Fruit fly (Drosophila melanogaster) whole organism, embryonic: ENCODE data around the gene NitFhit.
A peak's percentile ranks its signal among the peaks of the same experiment; 100 is the strongest.

Experiments used
- ATbp ChIP-seq: fragments of 200-800 bp; sonication (Bioruptor generic); optimal IDR thresholded peaks from 2 replicates; lab custom pipeline; 2017; ENCODE audit warnings: missing biosample characterization, mild to moderate bottlenecking, missing genetic modification characterization, missing genetic modification reagents
- CG10321 ChIP-seq: fragments of 200-800 bp; sonication (Bioruptor generic); IDR thresholded peaks from 2 replicates; pipeline ENCODE4 v1.3.6; 2022; ENCODE audit warnings: missing biosample characterization, missing genetic modification characterization
- CG10462 ChIP-seq: fragments of 200-800 bp; sonication (Bioruptor generic); optimal IDR thresholded peaks from 2 replicates; lab custom pipeline; 2016; ENCODE audit warnings: missing biosample characterization, missing genetic modification characterization
- CG10979 ChIP-seq: fragments of 200-800 bp; sonication (Bioruptor generic); optimal IDR thresholded peaks from 2 replicates; lab custom pipeline; 2018; ENCODE audit warnings: missing biosample characterization, mild to moderate bottlenecking, missing genetic modification characterization, moderate library complexity
- CG11695 ChIP-seq: fragments of 200-800 bp; sonication (Bioruptor generic); IDR thresholded peaks from 3 replicates; pipeline ENCODE4 v1.3.6; 2022; ENCODE audit warnings: missing biosample characterization, missing genetic modification characterization
- CG12299 ChIP-seq: fragments of 200-800 bp; sonication (Bioruptor generic); optimal IDR thresholded peaks from 2 replicates; lab custom pipeline; 2018; ENCODE audit warnings: missing biosample characterization, mild to moderate bottlenecking, missing genetic modification characterization
- CG12942 ChIP-seq: fragments of 200-800 bp; sonication (Bioruptor generic); optimal IDR thresholded peaks from 3 replicates; lab custom pipeline; 2016; ENCODE audit warnings: missing biosample characterization, missing genetic modification characterization
- CG14667 ChIP-seq: fragments of 200-800 bp; sonication (Bioruptor generic); IDR thresholded peaks from 2 replicates; pipeline ENCODE4 v1.3.6; 2022; ENCODE audit warnings: missing biosample characterization, missing genetic modification characterization
- CG1647 ChIP-seq: fragments of 200-800 bp; sonication (Bioruptor generic); optimal IDR thresholded peaks from 3 replicates; lab custom pipeline; 2016; ENCODE audit warnings: missing biosample characterization, missing genetic modification characterization
- CG17186 ChIP-seq: fragments of 200-800 bp; sonication (Bioruptor generic); optimal IDR thresholded peaks from 3 replicates; lab custom pipeline; 2017; ENCODE audit warnings: missing biosample characterization, missing genetic modification reagents, missing genetic modification characterization
- CG32772 ChIP-seq: fragments of 200-800 bp; sonication (Bioruptor generic); IDR thresholded peaks from 2 replicates; pipeline ENCODE4 v1.3.6; 2022; ENCODE audit warnings: missing biosample characterization, missing genetic modification characterization
- CG3847 ChIP-seq: fragments of 200-800 bp; sonication (Bioruptor generic); IDR thresholded peaks from 2 replicates; pipeline ENCODE4 v1.3.6; 2022; ENCODE audit warnings: missing biosample characterization, missing genetic modification characterization
- CG4404 ChIP-seq: fragments of 200-800 bp; sonication (Bioruptor generic); IDR thresholded peaks from 2 replicates; pipeline ENCODE4 v1.3.6; 2022; ENCODE audit warnings: missing biosample characterization, missing genetic modification characterization
- CG6254 ChIP-seq: fragments of 200-800 bp; sonication (Bioruptor generic); optimal IDR thresholded peaks from 3 replicates; lab custom pipeline; 2017; ENCODE audit warnings: mild to moderate bottlenecking, missing biosample characterization, missing genetic modification reagents, missing genetic modification characterization
- Camta ChIP-seq: fragments of 200-800 bp; sonication (Bioruptor generic); optimal IDR thresholded peaks from 2 replicates; lab custom pipeline; 2016; ENCODE audit warnings: missing biosample characterization, missing genetic modification characterization
- Dad ChIP-seq: fragments of 200-800 bp; sonication (Bioruptor generic); optimal IDR thresholded peaks from 3 replicates; lab custom pipeline; 2016; ENCODE audit warnings: missing biosample characterization, missing genetic modification characterization
- Drgx ChIP-seq: fragments of 200-800 bp; sonication (Bioruptor generic); IDR thresholded peaks from 2 replicates; pipeline ENCODE4 v1.3.6; 2022; ENCODE audit warnings: missing biosample characterization, missing genetic modification characterization
- Gug ChIP-seq: fragments of 200-800 bp; sonication (Bioruptor generic); IDR thresholded peaks from 4 replicates; pipeline ENCODE4 v1.3.6; 2022; ENCODE audit warnings: missing biosample characterization, missing genetic modification characterization
- HLH3B ChIP-seq: fragments of 200-800 bp; sonication (Bioruptor generic); IDR thresholded peaks from 2 replicates; pipeline ENCODE4 v1.3.6; 2022; ENCODE audit warnings: missing biosample characterization, missing genetic modification characterization
- Hmr ChIP-seq: fragments of 200-800 bp; sonication (Bioruptor generic); optimal IDR thresholded peaks from 3 replicates; lab custom pipeline; 2017; ENCODE audit warnings: mild to moderate bottlenecking, missing biosample characterization, missing genetic modification reagents, missing genetic modification characterization
- Hsf ChIP-seq: fragments of 200-800 bp; sonication (Bioruptor generic); optimal IDR thresholded peaks from 3 replicates; lab custom pipeline; 2016; ENCODE audit warnings: missing biosample characterization, missing genetic modification characterization
- MBD-R2 ChIP-seq: fragments of 200-800 bp; sonication (Bioruptor generic); IDR thresholded peaks from 2 replicates; pipeline ENCODE4 v1.3.6; 2022; ENCODE audit warnings: missing biosample characterization, missing genetic modification characterization
- Mad ChIP-seq: fragments of 200-800 bp; sonication (Bioruptor generic); optimal IDR thresholded peaks from 2 replicates; lab custom pipeline; 2016; ENCODE audit warnings: missing biosample characterization, missing genetic modification characterization
- NFAT ChIP-seq: fragments of 200-800 bp; sonication (Bioruptor generic); IDR thresholded peaks from 2 replicates; pipeline ENCODE4 v1.3.6; 2022; ENCODE audit warnings: missing biosample characterization, missing genetic modification characterization
- Ptx1 ChIP-seq: fragments of 200-800 bp; sonication (Bioruptor generic); IDR thresholded peaks from 2 replicates; pipeline ENCODE4 v1.3.6; 2022; ENCODE audit warnings: missing biosample characterization, missing genetic modification characterization
- Rfx ChIP-seq: fragments of 200-800 bp; sonication (Bioruptor generic); IDR thresholded peaks from 2 replicates; pipeline ENCODE4 v1.3.6; 2022; ENCODE audit warnings: missing biosample characterization, missing genetic modification characterization
- Sin3A ChIP-seq: fragments of >200 bp; optimal IDR thresholded peaks from 2 replicates; lab custom pipeline; 2018
- Sox100B ChIP-seq: fragments of 200-800 bp; sonication (Bioruptor generic); optimal IDR thresholded peaks from 3 replicates; lab custom pipeline; 2018; ENCODE audit warnings: missing biosample characterization, mild to moderate bottlenecking, missing genetic modification characterization
- YL-1 ChIP-seq: fragments of 200-800 bp; sonication (Bioruptor generic); optimal IDR thresholded peaks from 3 replicates; lab custom pipeline; 2017; ENCODE audit warnings: missing biosample characterization, mild to moderate bottlenecking, missing genetic modification characterization
- ase ChIP-seq: fragments of 200-800 bp; sonication (Bioruptor generic); IDR thresholded peaks from 3 replicates; pipeline ENCODE4 v1.3.6; 2022; ENCODE audit warnings: missing biosample characterization, missing genetic modification characterization
- cas ChIP-seq: fragments of 200-800 bp; sonication (Bioruptor generic); IDR thresholded peaks from 2 replicates; pipeline ENCODE4 v1.3.6; 2022; ENCODE audit warnings: missing biosample characterization, missing genetic modification characterization
- chinmo ChIP-seq: fragments of 200-800 bp; sonication (Bioruptor generic); IDR thresholded peaks from 4 replicates; pipeline ENCODE4 v1.3.6; 2022; ENCODE audit warnings: missing biosample characterization, missing genetic modification characterization; ENCODE audit not compliant: partially characterized antibody
- chm ChIP-seq: fragments of 200-800 bp; sonication (Bioruptor generic); IDR thresholded peaks from 2 replicates; pipeline ENCODE4 v1.3.6; 2022; ENCODE audit warnings: missing biosample characterization, missing genetic modification characterization
- ci ChIP-seq: fragments of 200-800 bp; sonication (Bioruptor generic); IDR thresholded peaks from 3 replicates; pipeline ENCODE4 v1.3.6; 2022; ENCODE audit warnings: missing biosample characterization, missing genetic modification characterization
- danr ChIP-seq: fragments of 200-800 bp; sonication (Bioruptor generic); IDR thresholded peaks from 2 replicates; pipeline ENCODE4 v1.3.6; 2022; ENCODE audit warnings: missing biosample characterization, missing genetic modification characterization
- dmrt11E ChIP-seq: fragments of 200-800 bp; sonication (Bioruptor generic); optimal IDR thresholded peaks from 3 replicates; lab custom pipeline; 2018; ENCODE audit warnings: missing biosample characterization, mild to moderate bottlenecking, missing genetic modification characterization, moderate library complexity
- fru ChIP-seq: fragments of >200 bp; optimal IDR thresholded peaks from 2 replicates; lab custom pipeline; 2017
- gem ChIP-seq: fragments of 200-800 bp; sonication (Bioruptor generic); optimal IDR thresholded peaks from 2 replicates; lab custom pipeline; 2019; ENCODE audit warnings: missing biosample characterization, mild to moderate bottlenecking, missing genetic modification characterization, moderate library complexity
- gfzf ChIP-seq: fragments of 200-800 bp; sonication (Bioruptor generic); optimal IDR thresholded peaks from 2 replicates; lab custom pipeline; 2016; ENCODE audit warnings: missing biosample characterization, mild to moderate bottlenecking, missing genetic modification characterization, moderate library complexity
- hb ChIP-seq: fragments of 200-800 bp; sonication (Bioruptor generic); IDR thresholded peaks from 3 replicates; pipeline ENCODE4 v1.3.6; 2022; ENCODE audit warnings: missing biosample characterization, missing genetic modification characterization; ENCODE audit not compliant: partially characterized antibody
- jigr1 ChIP-seq: fragments of 200-800 bp; sonication (Bioruptor generic); IDR thresholded peaks from 3 replicates; pipeline ENCODE4 v1.3.6; 2022; ENCODE audit warnings: missing biosample characterization, missing genetic modification characterization
- ken ChIP-seq: fragments of 200-800 bp; sonication (Bioruptor generic); IDR thresholded peaks from 3 replicates; pipeline ENCODE4 v1.3.6; 2022; ENCODE audit warnings: missing biosample characterization, missing genetic modification characterization
- nerfin-1 ChIP-seq: fragments of 200-800 bp; sonication (Bioruptor generic); optimal IDR thresholded peaks from 3 replicates; lab custom pipeline; 2019; ENCODE audit warnings: missing biosample characterization, mild to moderate bottlenecking, missing genetic modification characterization, moderate library complexity
- rib ChIP-seq: fragments of 200-800 bp; sonication (Bioruptor generic); IDR thresholded peaks from 2 replicates; pipeline ENCODE4 v1.3.6; 2022; ENCODE audit warnings: missing biosample characterization, missing genetic modification characterization
- sd ChIP-seq: fragments of 200-800 bp; sonication (Bioruptor generic); optimal IDR thresholded peaks from 3 replicates; lab custom pipeline; 2018; ENCODE audit warnings: missing biosample characterization, mild to moderate bottlenecking, missing genetic modification characterization, moderate library complexity
- sisA ChIP-seq: fragments of 200-800 bp; sonication (Bioruptor generic); IDR thresholded peaks from 2 replicates; pipeline ENCODE4 v1.3.6; 2022; ENCODE audit warnings: missing biosample characterization, missing genetic modification characterization
- sob ChIP-seq: fragments of 200-800 bp; sonication (Bioruptor generic); IDR thresholded peaks from 2 replicates; pipeline ENCODE4 v1.3.6; 2022; ENCODE audit warnings: missing biosample characterization, missing genetic modification characterization
- tgo ChIP-seq: fragments of 200-800 bp; sonication (Bioruptor generic); IDR thresholded peaks from 3 replicates; pipeline ENCODE4 v1.3.6; 2022; ENCODE audit warnings: missing biosample characterization, missing genetic modification characterization
- vvl ChIP-seq: fragments of 200-800 bp; sonication (Bioruptor generic); IDR thresholded peaks from 2 replicates; pipeline ENCODE4 v1.3.6; 2022; ENCODE audit warnings: missing biosample characterization, missing genetic modification characterization
- wor ChIP-seq: fragments of 200-800 bp; sonication (Bioruptor generic); IDR thresholded peaks from 2 replicates; pipeline ENCODE4 v1.3.6; 2022; ENCODE audit warnings: missing biosample characterization, missing genetic modification characterization

The NitFhit gene

DNA sequence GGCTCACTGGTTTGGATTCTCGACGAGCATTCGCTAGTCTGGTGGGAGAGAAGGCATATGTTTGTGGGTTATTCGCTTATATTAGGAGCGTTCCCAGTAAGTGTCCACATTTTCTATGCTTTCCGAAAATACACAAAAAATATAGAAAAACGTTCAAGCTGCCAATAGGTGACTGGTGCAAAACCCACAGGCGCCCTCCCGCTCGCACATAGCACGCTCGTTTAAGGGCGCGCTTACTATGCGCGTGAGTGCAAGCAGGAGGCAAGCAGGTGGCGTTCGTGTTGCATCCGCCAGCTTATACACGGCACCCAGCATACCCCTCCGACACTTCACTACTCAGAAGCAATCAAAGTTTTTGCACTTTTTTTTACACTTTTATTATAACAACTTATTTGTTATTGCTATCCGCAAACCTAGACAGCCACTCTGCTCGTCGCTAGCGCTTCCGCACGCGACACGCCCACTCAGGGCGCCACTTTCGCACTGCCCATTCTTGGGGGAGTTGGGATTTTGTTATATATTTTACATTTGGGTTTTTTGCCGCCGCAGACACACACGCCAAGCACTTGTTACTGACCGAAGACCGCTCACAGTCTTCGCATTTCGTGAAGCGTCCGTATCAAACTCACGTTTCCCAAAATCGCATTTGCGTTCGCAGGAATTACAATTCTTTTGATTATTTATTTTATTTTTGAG, 4.3 kb upstream of the NitFhit start:
- peak; percentile 28; the same call in 1 of the 4 replicates for TF ChIP-seq Gug
- peak; percentile 36 for TF ChIP-seq Mad (GFP tag; lab: Kevin White, UChicago)
- TF ChIP-seq wor, result peak; percentile 51
- TF ChIP-seq gfzf, result peak; percentile 2
- TF ChIP-seq nerfin-1 (tag; lab: Kevin White, UChicago), result peak; percentile 15
- peak; percentile 66; the same call in 2 of the 3 replicates for TF ChIP-seq ase (GFP tag; lab: Robert Waterston, UW)
- TF ChIP-seq rib (GFP tag; lab: Robert Waterston, UW), result peak; percentile 33; the same call in 1 of the 2 replicates
- TF ChIP-seq sisA (GFP tag; lab: Robert Waterston, UW), result 0 out of 2 replicates have a peak, but pooled peaks have one; percentile 14
- TF ChIP-seq CG17186, result peak; percentile 7
- TF ChIP-seq CG10321 (GFP tag; lab: Robert Waterston, UW), result peak; percentile 87
- no peak for TF ChIP-seq CG6254 (GFP tag; lab: Kevin White, UChicago)
- peak; percentile 24 for TF ChIP-seq ATbp
- peak; percentile 46 for TF ChIP-seq CG3847 (GFP tag; lab: Robert Waterston, UW)
- peak; percentile 56 for TF ChIP-seq vvl (GFP tag; lab: Robert Waterston, UW)
- 0 out of 2 replicates have a peak, but pooled peaks have one; percentile 19 for TF ChIP-seq Drgx (GFP tag; lab: Robert Waterston, UW)
- TF ChIP-seq danr, result 0 out of 2 replicates have a peak, but pooled peaks have one; percentile 8
- TF ChIP-seq dmrt11E (tag; lab: Kevin White, UChicago), result no peak
- no peak for TF ChIP-seq sd (tag; lab: Kevin White, UChicago)
- TF ChIP-seq YL-1, result peak; percentile 87
- TF ChIP-seq CG10462 (GFP tag; lab: Kevin White, UChicago), result no peak
- TF ChIP-seq chm (GFP tag; lab: Robert Waterston, UW), result peak; percentile 68; the same call in 1 of the 2 replicates
- peak; percentile 89 for TF ChIP-seq MBD-R2 (GFP tag; lab: Robert Waterston, UW)
- TF ChIP-seq CG14667, result no peak
- peak; percentile 42 for TF ChIP-seq Dad (GFP tag; lab: Kevin White, UChicago)
- TF ChIP-seq HLH3B, result peak; percentile 34; the same call in 1 of the 2 replicates
- no peak for TF ChIP-seq Sox100B (GFP tag; lab: Kevin White, UChicago)
- TF ChIP-seq Rfx (GFP tag; lab: Robert Waterston, UW), result peak; percentile 52
- peak; percentile 63; the same call in 1 of the 2 replicates for TF ChIP-seq CG32772 (GFP tag; lab: Robert Waterston, UW)
- no peak for TF ChIP-seq CG12942
- TF ChIP-seq NFAT (GFP tag; lab: Robert Waterston, UW), result peak; percentile 31; the same call in 1 of the 2 replicates
- TF ChIP-seq cas (GFP tag; lab: Robert Waterston, UW), result 0 out of 2 replicates have a peak, but pooled peaks have one; percentile 5
- peak; percentile 31 for TF ChIP-seq CG1647 (GFP tag; lab: Kevin White, UChicago)
- TF ChIP-seq CG4404 (GFP tag; lab: Robert Waterston, UW), result peak; percentile 17; the same call in 1 of the 2 replicates
- peak; percentile 36 for TF ChIP-seq Hmr
- peak; percentile 52; the same call in 1 of the 3 replicates for TF ChIP-seq ci (GFP tag; lab: Robert Waterston, UW)
- TF ChIP-seq chinmo, result peak; percentile 96; the same call in 2 of the 4 replicates
- TF ChIP-seq jigr1 (GFP tag; lab: Robert Waterston, UW), result peak; percentile 48; the same call in 2 of the 3 replicates
- TF ChIP-seq hb, result peak; percentile 30; the same call in 1 of the 3 replicates
- peak; percentile 3 for TF ChIP-seq CG10979
- TF ChIP-seq Sin3A (lab: Kevin White, UChicago), result peak; percentile 44
- TF ChIP-seq fru (lab: Kevin White, UChicago), result no peak
- peak; percentile 13 for TF ChIP-seq CG12299 (tag; lab: Kevin White, UChicago)
- TF ChIP-seq gem (tag; lab: Kevin White, UChicago), result no peak
- TF ChIP-seq ken (GFP tag; lab: Robert Waterston, UW), result peak; percentile 67; the same call in 2 of the 3 replicates
- TF ChIP-seq Camta (GFP tag; lab: Kevin White, UChicago), result no peak
- TF ChIP-seq Ptx1, result peak; percentile 45
- TF ChIP-seq CG11695, result peak; percentile 42; the same call in 1 of the 3 replicates
- peak; percentile 11 for TF ChIP-seq Hsf (GFP tag; lab: Kevin White, UChicago)
- peak; percentile 51 for TF ChIP-seq sob (GFP tag; lab: Robert Waterston, UW)
- peak; percentile 52; the same call in 2 of the 3 replicates for TF ChIP-seq tgo (GFP tag; lab: Robert Waterston, UW)
